Worm (Caenorhabditis elegans) whole organism, early embryonic: ENCODE results near the gene cpr-5.

Source experiments
- B0310.2 ChIP-seq: sonication (generic microtip); optimal IDR thresholded peaks from 2 replicates; lab custom pipeline; 2016; ENCODE audit warnings: mild to moderate bottlenecking, missing genetic modification characterization, missing compliant biosample characterization
- F13C5.2 ChIP-seq: sonication (generic microtip); optimal IDR thresholded peaks from 2 replicates; lab custom pipeline; 2017; ENCODE audit warnings: mild to moderate bottlenecking, missing genetic modification characterization, inconsistent platforms, missing compliant biosample characterization
- aly-1 ChIP-seq: sonication (generic microtip); optimal IDR thresholded peaks from 2 replicates; lab custom pipeline; 2016; ENCODE audit warnings: missing genetic modification characterization, missing compliant biosample characterization
- ama-1 ChIP-seq: fragments of 150-350 bp; optimal IDR thresholded peaks from 2 replicates; lab custom pipeline; 2014
- ceh-13 ChIP-seq: fragments of 200-800 bp; sonication (Bioruptor generic); optimal IDR thresholded peaks from 2 replicates; lab custom pipeline; 2018; ENCODE audit warnings: mild to moderate bottlenecking, missing genetic modification characterization, missing compliant biosample characterization
- ceh-36 ChIP-seq: sonication (generic microtip); optimal IDR thresholded peaks from 2 replicates; lab custom pipeline; 2016; ENCODE audit warnings: missing genetic modification characterization, inconsistent platforms, missing compliant biosample characterization
- ets-7 ChIP-seq: sonication (generic microtip); optimal IDR thresholded peaks from 2 replicates; lab custom pipeline; 2016; ENCODE audit warnings: missing genotype, missing genetic modification characterization, missing compliant biosample characterization
- flt-1 ChIP-seq: fragments of 200-800 bp; sonication (Bioruptor generic); IDR thresholded peaks from 2 replicates; pipeline ENCODE4 v1.3.6; 2022; ENCODE audit warnings: missing genetic modification characterization, missing compliant biosample characterization
- hmbx-1 ChIP-seq: sonication (generic microtip); optimal IDR thresholded peaks from 2 replicates; lab custom pipeline; 2016; ENCODE audit warnings: mild to moderate bottlenecking, missing genetic modification characterization, missing compliant biosample characterization
- hmg-4 ChIP-seq: fragments of 200-800 bp; sonication (Bioruptor generic); optimal IDR thresholded peaks from 2 replicates; lab custom pipeline; 2018; ENCODE audit warnings: mild to moderate bottlenecking, missing genetic modification characterization, missing compliant biosample characterization
- hnd-1 ChIP-seq: sonication (generic microtip); optimal IDR thresholded peaks from 2 replicates; lab custom pipeline; 2016; ENCODE audit warnings: missing genetic modification characterization, missing compliant biosample characterization
- pes-1 ChIP-seq: fragments of 200-800 bp; sonication (Bioruptor generic); IDR thresholded peaks from 2 replicates; pipeline ENCODE4 v1.3.6; 2022; ENCODE audit warnings: missing genetic modification reagents, missing genetic modification characterization, missing compliant biosample characterization
- scrt-1 ChIP-seq: fragments of 200-800 bp; sonication (Bioruptor generic); IDR thresholded peaks from 2 replicates; pipeline ENCODE4 v1.3.6; 2022; ENCODE audit warnings: missing genetic modification characterization, missing compliant biosample characterization
- sea-1 ChIP-seq: fragments of 200-800 bp; sonication (Bioruptor generic); conservative IDR thresholded peaks from 2 replicates; pipeline ENCODE4 v1.3.6; 2022; ENCODE audit warnings: missing genetic modification characterization, missing compliant biosample characterization
- tbx-11 ChIP-seq: fragments of 200-800 bp; sonication (Bioruptor generic); IDR thresholded peaks from 2 replicates; pipeline ENCODE4 v1.3.6; 2022; ENCODE audit warnings: missing genetic modification characterization, missing compliant biosample characterization
- tbx-37 ChIP-seq: fragments of 200-800 bp; sonication (Bioruptor generic); conservative IDR thresholded peaks from 2 replicates; pipeline ENCODE4 v1.3.6; 2022; ENCODE audit warnings: missing genetic modification reagents, missing genetic modification characterization, missing compliant biosample characterization
- tra-4 ChIP-seq: sonication (generic microtip); optimal IDR thresholded peaks from 2 replicates; lab custom pipeline; 2017; ENCODE audit warnings: missing genetic modification characterization, missing compliant biosample characterization

The cpr-5 gene

ce11 chrV:1151324-1151742 is 17.5 kb upstream of the cpr-5 start:
- TF ChIP-seq pes-1 (GFP tag; lab: Robert Waterston, UW): peak; percentile 71
- no peak for TF ChIP-seq hnd-1
- no peak for TF ChIP-seq scrt-1 (GFP tag; lab: Robert Waterston, UW)
- no peak for TF ChIP-seq tbx-37 (GFP tag; lab: Robert Waterston, UW)
- no peak for TF ChIP-seq B0310.2 (tag; lab: Kevin White, UChicago)
- TF ChIP-seq ets-7: peak; percentile 56
- TF ChIP-seq ceh-36 (tag; lab: Kevin White, UChicago): peak; percentile 51
- 0 out of 2 replicates have a peak, but pooled peaks have one; percentile 67 for TF ChIP-seq sea-1 (GFP tag; lab: Robert Waterston, UW)
- no peak for TF ChIP-seq tra-4 (tag; lab: Kevin White, UChicago)
- TF ChIP-seq flt-1 (GFP tag; lab: Robert Waterston, UW): peak; percentile 61; the same call in 1 of the 2 replicates
- TF ChIP-seq ama-1 (lab: Kevin White, UChicago): no peak
- TF ChIP-seq hmg-4 (GFP tag; lab: Kevin White, UChicago): peak; percentile 84
- no peak for TF ChIP-seq tbx-11
- TF ChIP-seq hmbx-1 (tag; lab: Kevin White, UChicago): no peak
- no peak for TF ChIP-seq ceh-13 (GFP tag; lab: Kevin White, UChicago)
- TF ChIP-seq aly-1: peak; percentile 20
- peak; percentile 76 for TF ChIP-seq F13C5.2 (tag; lab: Kevin White, UChicago)

ce11 chrV:1149734-1150669 is 16.2 kb upstream of the cpr-5 start:
- no peak for TF ChIP-seq flt-1 (GFP tag; lab: Robert Waterston, UW)
- no peak for TF ChIP-seq ceh-13 (GFP tag; lab: Kevin White, UChicago)
- no peak for TF ChIP-seq F13C5.2 (tag; lab: Kevin White, UChicago)
- TF ChIP-seq tbx-37 (GFP tag; lab: Robert Waterston, UW): no peak
- no peak for TF ChIP-seq hnd-1
- no peak for TF ChIP-seq aly-1
- no peak for TF ChIP-seq tbx-11
- TF ChIP-seq pes-1 (GFP tag; lab: Robert Waterston, UW): no peak
- no peak for TF ChIP-seq scrt-1 (GFP tag; lab: Robert Waterston, UW)

ce11 chrV:1142251-1142650 is 8.4 kb upstream of the cpr-5 start:
- peak; percentile 92 for TF ChIP-seq ceh-36 (tag; lab: Kevin White, UChicago)
- TF ChIP-seq hmbx-1 (tag; lab: Kevin White, UChicago): no peak
- no peak for TF ChIP-seq scrt-1 (GFP tag; lab: Robert Waterston, UW)
- TF ChIP-seq pes-1 (GFP tag; lab: Robert Waterston, UW): no peak

- no peak for TF ChIP-seq flt-1 (GFP tag; lab: Robert Waterston, UW)
- TF ChIP-seq hnd-1: no peak
- no peak for TF ChIP-seq ceh-13 (GFP tag; lab: Kevin White, UChicago)
- TF ChIP-seq hmg-4 (GFP tag; lab: Kevin White, UChicago): no peak
- TF ChIP-seq tra-4 (tag; lab: Kevin White, UChicago): no peak
- TF ChIP-seq hmbx-1 (tag; lab: Kevin White, UChicago): no peak
Measured at ce11 chrV:1141433-1141832, 7.6 kb upstream of the cpr-5 start, which contains the start of gene cutl-22. Gene cutl-22, plus strand, starts transcription at chrV:1141733.

ce11 chrV:1140806-1141205 is 7.0 kb upstream of the cpr-5 start:
- peak; percentile 70 for TF ChIP-seq ceh-36 (tag; lab: Kevin White, UChicago)
- TF ChIP-seq ets-7: no peak
- TF ChIP-seq tbx-37 (GFP tag; lab: Robert Waterston, UW): no peak
- no peak for TF ChIP-seq B0310.2 (tag; lab: Kevin White, UChicago)

ce11 chrV:1134302-1134701 is 466 bp upstream of the cpr-5 start, which contains the start of gene cpr-8:
Gene cpr-8, plus strand, starts transcription at chrV:1134602.
- TF ChIP-seq ceh-36 (tag; lab: Kevin White, UChicago) (no peak), B0310.2 (tag; lab: Kevin White, UChicago) (no peak), scrt-1 (GFP tag; lab: Robert Waterston, UW) (no peak), tbx-37 (GFP tag; lab: Robert Waterston, UW) (no peak), F13C5.2 (tag; lab: Kevin White, UChicago) (no peak), flt-1 (GFP tag; lab: Robert Waterston, UW) (no peak), ama-1 (lab: Kevin White, UChicago) (no peak), tbx-11 (no peak), ets-7 (no peak), tra-4 (tag; lab: Kevin White, UChicago) (no peak)

ce11 chrV:1133223-1133622 is 613 bp downstream of the cpr-5 start:
- TF ChIP-seq B0310.2 (tag; lab: Kevin White, UChicago) (no peak), ets-7 (no peak), hmbx-1 (tag; lab: Kevin White, UChicago) (no peak), flt-1 (GFP tag; lab: Robert Waterston, UW) (no peak), tra-4 (tag; lab: Kevin White, UChicago) (no peak), F13C5.2 (tag; lab: Kevin White, UChicago) (no peak), sea-1 (GFP tag; lab: Robert Waterston, UW) (no peak), tbx-37 (GFP tag; lab: Robert Waterston, UW) (no peak), hmg-4 (GFP tag; lab: Kevin White, UChicago) (no peak), pes-1 (GFP tag; lab: Robert Waterston, UW) (no peak)
